Worm (Caenorhabditis elegans) whole organism, late embryonic: ENCODE data around the gene Y56A3A.7.

ENCODE experiments used
- C08G9.2 ChIP-seq: sonication (generic microtip); optimal IDR thresholded peaks from 2 replicates; lab custom pipeline; 2016; ENCODE audit warnings: mild to moderate bottlenecking, missing genetic modification characterization, moderate library complexity, missing compliant biosample characterization
- F13H6.1 ChIP-seq: sonication (generic microtip); optimal IDR thresholded peaks from 2 replicates; lab custom pipeline; 2016; ENCODE audit warnings: missing genetic modification characterization, missing compliant biosample characterization
- K02D7.2 ChIP-seq: sonication (generic microtip); optimal IDR thresholded peaks from 2 replicates; lab custom pipeline; 2017; ENCODE audit warnings: mild to moderate bottlenecking, missing genetic modification characterization, missing compliant biosample characterization
- ahr-1 ChIP-seq: sonication (generic microtip); optimal IDR thresholded peaks from 2 replicates; lab custom pipeline; 2016; ENCODE audit warnings: missing genetic modification characterization, missing compliant biosample characterization
- ceh-14 ChIP-seq: sonication (generic microtip); optimal IDR thresholded peaks from 2 replicates; lab custom pipeline; 2016; ENCODE audit warnings: missing genotype, missing genetic modification characterization, missing compliant biosample characterization
- ceh-18 ChIP-seq: sonication (generic microtip); optimal IDR thresholded peaks from 2 replicates; lab custom pipeline; 2016; ENCODE audit warnings: missing genetic modification characterization, missing compliant biosample characterization
- ceh-19 ChIP-seq: fragments of 200-800 bp; sonication (Bioruptor generic); optimal IDR thresholded peaks from 2 replicates; lab custom pipeline; 2018; ENCODE audit warnings: mild to moderate bottlenecking, missing genetic modification characterization, missing compliant biosample characterization
- ceh-2 ChIP-seq: sonication (generic microtip); optimal IDR thresholded peaks from 2 replicates; lab custom pipeline; 2016; ENCODE audit warnings: missing genotype, missing genetic modification characterization, missing compliant biosample characterization
- ceh-22 ChIP-seq: sonication (generic microtip); optimal IDR thresholded peaks from 2 replicates; lab custom pipeline; 2017; ENCODE audit warnings: missing biosample characterization, missing genetic modification characterization
- ceh-24 ChIP-seq: sonication (generic microtip); optimal IDR thresholded peaks from 2 replicates; lab custom pipeline; 2016; ENCODE audit warnings: mild to moderate bottlenecking, missing genetic modification characterization, missing compliant biosample characterization
- ceh-30 ChIP-seq: fragments of 150-350 bp; optimal IDR thresholded peaks from 2 replicates; lab custom pipeline; 2014; ENCODE audit warnings: missing biosample characterization, missing genetic modification characterization
- ceh-31 ChIP-seq: sonication (generic microtip); optimal IDR thresholded peaks from 2 replicates; lab custom pipeline; 2016; ENCODE audit warnings: missing genetic modification characterization, missing compliant biosample characterization
- ceh-34 ChIP-seq: sonication (generic microtip); optimal IDR thresholded peaks from 2 replicates; lab custom pipeline; 2016; ENCODE audit warnings: mild to moderate bottlenecking, missing genetic modification characterization, missing compliant biosample characterization
- dmd-4 ChIP-seq: sonication (generic microtip); optimal IDR thresholded peaks from 2 replicates; lab custom pipeline; 2016; ENCODE audit warnings: borderline replicate concordance, missing genetic modification characterization, missing compliant biosample characterization
- dve-1 ChIP-seq: sonication (generic microtip); optimal IDR thresholded peaks from 2 replicates; lab custom pipeline; 2017; ENCODE audit warnings: antibody characterized with exemption, mild to moderate bottlenecking, missing genetic modification characterization, missing compliant biosample characterization
- elt-2 ChIP-seq: sonication (generic microtip); optimal IDR thresholded peaks from 2 replicates; lab custom pipeline; 2016; ENCODE audit warnings: missing genetic modification reagents, missing genetic modification characterization, missing compliant biosample characterization
- ets-4 ChIP-seq: sonication (generic microtip); optimal IDR thresholded peaks from 2 replicates; lab custom pipeline; 2016; ENCODE audit warnings: missing genetic modification characterization, missing compliant biosample characterization
- eyg-1 ChIP-seq: sonication (generic microtip); optimal IDR thresholded peaks from 2 replicates; lab custom pipeline; 2016; ENCODE audit warnings: missing genotype, missing genetic modification characterization, missing compliant biosample characterization
- fax-1 ChIP-seq: sonication (generic microtip); optimal IDR thresholded peaks from 2 replicates; lab custom pipeline; 2016; ENCODE audit warnings: missing genotype, missing genetic modification characterization, missing compliant biosample characterization
- fkh-6 ChIP-seq: sonication (generic microtip); optimal IDR thresholded peaks from 2 replicates; lab custom pipeline; 2016; ENCODE audit warnings: missing genetic modification characterization, missing compliant biosample characterization
- gmeb-2 ChIP-seq: sonication (generic microtip); optimal IDR thresholded peaks from 2 replicates; lab custom pipeline; 2016; ENCODE audit warnings: missing genetic modification characterization, inconsistent platforms, missing compliant biosample characterization
- hlh-13 ChIP-seq: fragments of 200-800 bp; sonication (Bioruptor generic); optimal IDR thresholded peaks from 2 replicates; lab custom pipeline; 2018; ENCODE audit warnings: mild to moderate bottlenecking, missing genetic modification characterization, missing compliant biosample characterization
- hlh-15 ChIP-seq: sonication (generic microtip); optimal IDR thresholded peaks from 2 replicates; lab custom pipeline; 2016; ENCODE audit warnings: missing genetic modification characterization, missing compliant biosample characterization
- hlh-6 ChIP-seq: sonication (generic microtip); optimal IDR thresholded peaks from 2 replicates; lab custom pipeline; 2016; ENCODE audit warnings: missing genotype, missing genetic modification characterization, missing compliant biosample characterization
- hlh-8 ChIP-seq: sonication (generic microtip); optimal IDR thresholded peaks from 2 replicates; lab custom pipeline; 2016; ENCODE audit warnings: missing genotype, missing genetic modification characterization, missing compliant biosample characterization
- lim-6 ChIP-seq: sonication (generic microtip); optimal IDR thresholded peaks from 2 replicates; lab custom pipeline; 2016; ENCODE audit warnings: missing genetic modification characterization, missing compliant biosample characterization
- lin-11 ChIP-seq: fragments of 200-800 bp; sonication (Bioruptor generic); optimal IDR thresholded peaks from 2 replicates; lab custom pipeline; 2018; ENCODE audit warnings: mild to moderate bottlenecking, missing genetic modification characterization, missing compliant biosample characterization
- mec-3 ChIP-seq: sonication (generic microtip); optimal IDR thresholded peaks from 2 replicates; lab custom pipeline; 2016; ENCODE audit warnings: borderline replicate concordance, missing genetic modification characterization, missing compliant biosample characterization
- nfya-1 ChIP-seq: sonication (generic microtip); optimal IDR thresholded peaks from 2 replicates; lab custom pipeline; 2017; ENCODE audit warnings: missing genetic modification characterization, mild to moderate bottlenecking, missing compliant biosample characterization, antibody characterized with exemption, moderate library complexity
- nhr-11 ChIP-seq: fragments of 150-350 bp; optimal IDR thresholded peaks from 2 replicates; lab custom pipeline; 2014; ENCODE audit warnings: missing biosample characterization, missing genetic modification characterization
- nhr-232 ChIP-seq: sonication (generic microtip); optimal IDR thresholded peaks from 2 replicates; lab custom pipeline; 2016; ENCODE audit warnings: missing genetic modification characterization, missing compliant biosample characterization
- odd-2 ChIP-seq: sonication (generic microtip); optimal IDR thresholded peaks from 2 replicates; lab custom pipeline; 2017; ENCODE audit warnings: antibody characterized with exemption, mild to moderate bottlenecking, missing genetic modification characterization, missing compliant biosample characterization
- pag-3 ChIP-seq: sonication (generic microtip); optimal IDR thresholded peaks from 2 replicates; lab custom pipeline; 2016; ENCODE audit warnings: missing compliant biosample characterization, missing genetic modification characterization, borderline replicate concordance
- pha-2 ChIP-seq: sonication (generic microtip); optimal IDR thresholded peaks from 2 replicates; lab custom pipeline; 2017; ENCODE audit warnings: mild to moderate bottlenecking, missing genetic modification characterization, missing compliant biosample characterization
- pha-4 ChIP-seq: fragments of 150-350 bp; optimal IDR thresholded peaks from 2 replicates; lab custom pipeline; 2018; ENCODE audit warnings: missing biosample characterization, missing genetic modification reagents, missing genetic modification characterization
- pqm-1 ChIP-seq: sonication (generic microtip); optimal IDR thresholded peaks from 2 replicates; lab custom pipeline; 2016; ENCODE audit warnings: missing genetic modification characterization, missing compliant biosample characterization
- ref-2 ChIP-seq: sonication (generic microtip); optimal IDR thresholded peaks from 2 replicates; lab custom pipeline; 2016; ENCODE audit warnings: missing genetic modification characterization, missing compliant biosample characterization
- rnt-1 ChIP-seq: sonication (generic microtip); optimal IDR thresholded peaks from 2 replicates; lab custom pipeline; 2016; ENCODE audit warnings: missing genetic modification characterization, missing compliant biosample characterization
- sdc-2 ChIP-seq: sonication (generic microtip); optimal IDR thresholded peaks from 2 replicates; lab custom pipeline; 2016; ENCODE audit warnings: missing genotype, missing genetic modification characterization, missing compliant biosample characterization
- sox-2 ChIP-seq: fragments of 200-800 bp; sonication (Bioruptor generic); IDR thresholded peaks from 2 replicates; pipeline ENCODE4 v1.3.6; 2022; ENCODE audit warnings: missing genetic modification reagents, missing genetic modification characterization, missing compliant biosample characterization
- syd-9 ChIP-seq: sonication (generic microtip); optimal IDR thresholded peaks from 2 replicates; lab custom pipeline; 2016; ENCODE audit warnings: mild to moderate bottlenecking, missing genetic modification characterization, moderate library complexity, missing compliant biosample characterization
- tbx-2 ChIP-seq: sonication (generic microtip); optimal IDR thresholded peaks from 2 replicates; lab custom pipeline; 2016; ENCODE audit warnings: missing genetic modification characterization, missing compliant biosample characterization
- tbx-7 ChIP-seq: sonication (generic microtip); optimal IDR thresholded peaks from 2 replicates; lab custom pipeline; 2016; ENCODE audit warnings: missing genotype, missing genetic modification characterization, missing compliant biosample characterization
- ttx-3 ChIP-seq: sonication (generic microtip); optimal IDR thresholded peaks from 2 replicates; lab custom pipeline; 2016; ENCODE audit warnings: missing genetic modification reagents, missing genetic modification characterization, missing compliant biosample characterization
- unc-3 ChIP-seq, 2 experiments: fragments of 200-800 bp in 1 of 2; sonication (Bioruptor generic) in 1 of 2; sonication (generic microtip) in 1 of 2; conservative IDR thresholded peaks in 1 of 2; optimal IDR thresholded peaks in 1 of 2; 2 replicates each; pipeline versions ENCODE4 v1.3.6 to Lab custom; 2016 to 2022; ENCODE audit warnings: missing compliant biosample characterization in 2 of 2, missing genetic modification characterization in 2 of 2, missing genetic modification reagents in 1 of 2
- unc-42 ChIP-seq: sonication (generic microtip); optimal IDR thresholded peaks from 2 replicates; lab custom pipeline; 2016; ENCODE audit warnings: missing genotype, missing genetic modification characterization, missing compliant biosample characterization
- unc-55 ChIP-seq: sonication (generic microtip); optimal IDR thresholded peaks from 2 replicates; lab custom pipeline; 2017; ENCODE audit warnings: missing biosample characterization, missing genetic modification reagents, missing genetic modification characterization
- unc-86 ChIP-seq: sonication (generic microtip); optimal IDR thresholded peaks from 2 replicates; lab custom pipeline; 2016; ENCODE audit warnings: missing genetic modification characterization, missing compliant biosample characterization
- zip-5 ChIP-seq: sonication (generic microtip); optimal IDR thresholded peaks from 2 replicates; lab custom pipeline; 2016; ENCODE audit warnings: missing genetic modification characterization, missing compliant biosample characterization

Y56A3A.7 gene

DNA sequence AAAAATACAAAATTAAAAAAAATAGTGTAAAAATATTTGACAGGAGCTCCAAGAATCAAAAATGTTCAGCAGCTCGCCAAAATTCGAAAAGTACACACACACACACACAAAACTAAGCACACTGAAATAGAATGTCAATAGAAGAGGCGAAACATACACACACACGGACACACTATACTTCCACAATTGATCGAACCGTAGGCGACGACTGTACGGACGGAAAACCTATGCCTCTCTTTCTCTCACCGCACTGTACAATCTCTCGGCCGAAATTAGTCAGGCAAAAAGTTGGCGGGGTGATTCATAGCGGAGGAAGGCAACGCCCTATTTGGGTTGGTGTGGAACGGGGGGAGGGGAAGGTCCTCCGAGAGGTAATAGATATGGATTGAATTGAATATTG lies 708 bp upstream of the Y56A3A.7 start:
- TF ChIP-seq ets-4 (tag; lab: Kevin White, UChicago): peak; percentile 20
- TF ChIP-seq mec-3 (tag; lab: Kevin White, UChicago): no peak

DNA sequence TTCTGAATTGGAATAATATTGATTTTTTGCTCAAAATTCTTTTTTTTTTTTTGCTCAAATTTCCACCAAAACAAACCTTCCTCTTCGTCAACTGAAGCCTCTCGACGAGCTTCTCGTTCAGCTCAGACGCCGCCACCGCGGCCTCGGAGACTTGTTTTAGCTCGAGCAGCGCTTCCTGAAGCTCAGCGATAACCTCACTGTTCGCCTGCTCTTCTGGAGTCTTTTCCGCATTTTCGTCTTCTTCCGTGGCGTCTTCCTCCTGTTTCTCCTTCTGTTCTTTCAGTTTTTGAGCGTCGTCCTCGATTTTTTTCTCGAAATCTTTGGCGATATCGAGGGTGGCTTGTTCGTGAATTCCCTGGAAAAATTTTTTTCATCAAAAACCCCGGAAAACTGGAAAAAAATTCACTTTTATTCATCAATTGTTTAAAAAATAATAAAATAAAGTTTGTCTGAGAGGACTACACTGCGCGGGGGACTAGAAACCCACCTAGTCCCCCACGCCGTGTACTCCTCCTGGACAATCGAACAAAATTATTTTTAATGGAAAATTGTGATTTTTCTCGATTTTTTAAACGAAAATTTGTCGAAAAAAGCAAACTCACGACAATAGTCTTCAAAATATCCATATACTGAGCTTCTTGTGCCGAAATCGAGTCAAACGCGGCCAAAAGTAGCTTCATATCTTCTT lies 613 bp downstream of the Y56A3A.7 start:
- TF ChIP-seq fkh-6 (tag; lab: Kevin White, UChicago) (peak; percentile 51), pqm-1 (tag; lab: Kevin White, UChicago) (peak; percentile 59), ets-4 (tag; lab: Kevin White, UChicago) (peak; percentile 97), hlh-15 (tag; lab: Kevin White, UChicago) (peak; percentile 18), hlh-13 (no peak), nfya-1 (tag; lab: Kevin White, UChicago) (peak; percentile 64), ceh-14 (tag; lab: Kevin White, UChicago) (peak; percentile 47), odd-2 (tag; lab: Kevin White, UChicago) (no peak), unc-55 (GFP tag; lab: Kevin White, UChicago) (no peak), ceh-24 (tag; lab: Kevin White, UChicago) (no peak), ceh-19 (GFP tag; lab: Kevin White, UChicago) (peak; percentile 33), gmeb-2 (tag; lab: Kevin White, UChicago) (no peak), F13H6.1 (tag; lab: Kevin White, UChicago) (peak; percentile 72), lin-11 (tag; lab: Kevin White, UChicago) (no peak), sox-2 (GFP tag; lab: Robert Waterston, UW) (no peak), K02D7.2 (tag; lab: Kevin White, UChicago) (peak; percentile 69), sdc-2 (peak; percentile 41), mec-3 (tag; lab: Kevin White, UChicago) (peak; percentile 84), pha-4 (tag; lab: Kevin White, UChicago) (no peak), dve-1 (no peak), C08G9.2 (peak; percentile 95), ref-2 (peak; percentile 79), pag-3 (no peak), hlh-8 (tag; lab: Kevin White, UChicago) (peak; percentile 87), elt-2 (tag; lab: Kevin White, UChicago) (peak; percentile 69), hlh-6 (tag; lab: Kevin White, UChicago) (peak; percentile 65), tbx-7 (peak; percentile 96), nhr-11 (tag; lab: Kevin White, UChicago) (no peak), lim-6 (tag; lab: Kevin White, UChicago) (peak; percentile 81), pha-2 (peak; percentile 42), unc-86 (peak; percentile 49), eyg-1 (peak; percentile 70), nhr-232 (tag; lab: Kevin White, UChicago) (no peak), ceh-34 (tag; lab: Kevin White, UChicago) (peak; percentile 60), ceh-30 (no peak), dmd-4 (tag; lab: Kevin White, UChicago) (peak; percentile 34), ceh-31 (tag; lab: Kevin White, UChicago) (peak; percentile 98), unc-42 (peak; percentile 85), ceh-2 (tag; lab: Kevin White, UChicago) (peak; percentile 98), unc-3 (GFP tag; conservative IDR thresholded peaks at IDR 0.05; lab: Robert Waterston, UW) (peak; percentile 64), unc-3 (tag; optimal IDR thresholded peaks at IDR 0.05; lab: Kevin White, UChicago) (peak; percentile 33), ceh-18 (tag; lab: Kevin White, UChicago) (peak; percentile 6), ttx-3 (peak; percentile 14), tbx-2 (tag; lab: Kevin White, UChicago) (peak; percentile 94), rnt-1 (tag; lab: Kevin White, UChicago) (peak; percentile 59), syd-9 (tag; lab: Kevin White, UChicago) (peak; percentile 15), ceh-22 (tag; lab: Kevin White, UChicago) (no peak), fax-1 (tag; lab: Kevin White, UChicago) (peak; percentile 71), zip-5 (tag; lab: Kevin White, UChicago) (peak; percentile 73), ahr-1 (peak; percentile 48)
